Worm (Caenorhabditis elegans): Measurements from ENCODE around the gene srt-69.

The srt-69 gene

ce11 chrV:5284270-5284980 lies 18.9 kb upstream of the srt-69 start:
- TF ChIP-seq lsy-12 (tag; optimal IDR thresholded peaks at IDR 0.05), result peak; percentile 67
- peak; percentile 10 for TF ChIP-seq nhr-43 (tag; optimal IDR thresholded peaks at IDR 0.05; ENCODE audit: poor library complexity, severe bottlenecking)

ce11 chrV:5278001-5278400 lies 12.5 kb upstream of the srt-69 start, which contains the start of gene B0238.9:
TSS of gene B0238.9 (minus strand) at chrV:5278101.
- TF ChIP-seq ZK546.5 (tag; optimal IDR thresholded peaks at IDR 0.05) (no peak), lsy-12 (tag; optimal IDR thresholded peaks at IDR 0.05) (no peak), nhr-28 (tag; optimal IDR thresholded peaks at IDR 0.05) (no peak), ztf-4 (tag; optimal IDR thresholded peaks at IDR 0.05) (no peak), mml-1 (tag; optimal IDR thresholded peaks at IDR 0.05) (no peak), tbx-2 (tag; optimal IDR thresholded peaks at IDR 0.05) (no peak)

ce11 chrV:5275426-5276007 lies 10.0 kb upstream of the srt-69 start:
- TF ChIP-seq ama-1 (optimal IDR thresholded peaks at IDR 0.05), result peak; percentile 23
- peak; percentile 39 for TF ChIP-seq nhr-43 (tag; optimal IDR thresholded peaks at IDR 0.05; ENCODE audit: poor library complexity, severe bottlenecking)
- TF ChIP-seq fkh-2 (tag; optimal IDR thresholded peaks at IDR 0.05), result no peak

- peak; percentile 53 for TF ChIP-seq pha-4 (tag; optimal IDR thresholded peaks at IDR 0.05)
- no peak for TF ChIP-seq elt-1 (tag; optimal IDR thresholded peaks at IDR 0.05)
- no peak for TF ChIP-seq fos-1 (tag; optimal IDR thresholded peaks at IDR 0.05)
- TF ChIP-seq nhr-76 (tag; optimal IDR thresholded peaks at IDR 0.05), result no peak
- no peak for TF ChIP-seq zag-1 (tag; optimal IDR thresholded peaks at IDR 0.05)
- TF ChIP-seq skn-1 (tag; optimal IDR thresholded peaks at IDR 0.05), result no peak
- no peak for TF ChIP-seq aly-2 (tag; optimal IDR thresholded peaks at IDR 0.05)
- no peak for TF ChIP-seq jun-1 (tag; optimal IDR thresholded peaks at IDR 0.05)
- no peak for TF ChIP-seq ztf-4 (tag; optimal IDR thresholded peaks at IDR 0.05)
- no peak for TF ChIP-seq elt-3 (tag; optimal IDR thresholded peaks at IDR 0.05)
- no peak for TF ChIP-seq fkh-2 (tag; optimal IDR thresholded peaks at IDR 0.05)
- peak; percentile 53 for TF ChIP-seq nfya-1 (tag; optimal IDR thresholded peaks at IDR 0.05; ENCODE audit: insufficient read depth)
- no peak for TF ChIP-seq ceh-9 (tag; optimal IDR thresholded peaks at IDR 0.05)
- no peak for TF ChIP-seq egl-27 (tag; optimal IDR thresholded peaks at IDR 0.05)
- TF ChIP-seq nhr-23 (tag; optimal IDR thresholded peaks at IDR 0.05), result peak; percentile 51
- TF ChIP-seq lin-39 (tag; optimal IDR thresholded peaks at IDR 0.05), result no peak
- TF ChIP-seq lin-15B (tag; optimal IDR thresholded peaks at IDR 0.05), result peak; percentile 64
- no peak for TF ChIP-seq sea-2 (GFP tag; optimal IDR thresholded peaks at IDR 0.05)
- peak; percentile 1 for TF ChIP-seq nhr-43 (tag; optimal IDR thresholded peaks at IDR 0.05; ENCODE audit: poor library complexity, severe bottlenecking)
- TF ChIP-seq daf-12 (tag; optimal IDR thresholded peaks at IDR 0.05), result no peak
- no peak for TF ChIP-seq ZK546.5 (tag; optimal IDR thresholded peaks at IDR 0.05)
- no peak for TF ChIP-seq ztf-11 (tag; optimal IDR thresholded peaks at IDR 0.05)
- TF ChIP-seq lsy-12 (tag; optimal IDR thresholded peaks at IDR 0.05), result no peak
- TF ChIP-seq pqm-1 (tag; optimal IDR thresholded peaks at IDR 0.05), result no peak
- TF ChIP-seq tbx-2 (tag; optimal IDR thresholded peaks at IDR 0.05), result no peak
- TF ChIP-seq nhr-237 (tag; optimal IDR thresholded peaks at IDR 0.05), result no peak
- TF ChIP-seq elt-2 (tag; optimal IDR thresholded peaks at IDR 0.05), result peak; percentile 9
- TF ChIP-seq unc-62 (GFP tag; optimal IDR thresholded peaks at IDR 0.05), result no peak
These were observed 9.5 kb upstream of the srt-69 start for ce11 chrV:5274974-5275373.

ce11 chrV:5273770-5274169 lies 8.3 kb upstream of the srt-69 start, which contains the start of gene natc-2:
TSS of gene natc-2 (plus strand) at chrV:5274070.
- TF ChIP-seq mdl-1 (tag; optimal IDR thresholded peaks at IDR 0.05) (no peak), ztf-4 (tag; optimal IDR thresholded peaks at IDR 0.05) (no peak), aly-2 (tag; optimal IDR thresholded peaks at IDR 0.05) (no peak)
